Worm (Caenorhabditis elegans) whole organism, L2 larva: Measurements from ENCODE around the gene R03D7.15.

ENCODE experiments used
- aly-2 ChIP-seq: fragments of 150-350 bp; optimal IDR thresholded peaks from 2 replicates; lab custom pipeline; 2014; ENCODE audit warnings: missing biosample characterization, missing genetic modification characterization
- ceh-16 ChIP-seq: fragments of 150-350 bp; optimal IDR thresholded peaks from 2 replicates; lab custom pipeline; 2014; ENCODE audit warnings: missing biosample characterization, missing genetic modification characterization
- crh-2 ChIP-seq: sonication (generic microtip); optimal IDR thresholded peaks from 2 replicates; lab custom pipeline; 2017; ENCODE audit warnings: missing biosample characterization, missing genetic modification characterization
- egl-27 ChIP-seq: sonication (generic microtip); optimal IDR thresholded peaks from 3 replicates; lab custom pipeline; 2017; ENCODE audit warnings: missing biosample characterization, missing genetic modification reagents, missing genetic modification characterization
- lin-11 ChIP-seq: fragments of 150-350 bp; sonication (generic microtip); optimal IDR thresholded peaks from 2 replicates; lab custom pipeline; 2014; ENCODE audit warnings: missing biosample characterization, missing genetic modification characterization, inconsistent platforms, mixed read lengths
- lin-13 ChIP-seq: fragments of 150-350 bp; optimal IDR thresholded peaks from 2 replicates; lab custom pipeline; 2014; ENCODE audit warnings: missing biosample characterization, missing genetic modification reagents, missing genetic modification characterization
- nhr-12 ChIP-seq: fragments of 150-350 bp; optimal IDR thresholded peaks from 2 replicates; lab custom pipeline; 2014; ENCODE audit warnings: missing biosample characterization, missing genetic modification characterization
- nhr-25 ChIP-seq: fragments of 150-350 bp; sonication (generic microtip); optimal IDR thresholded peaks from 3 replicates; lab custom pipeline; 2014; ENCODE audit warnings: missing biosample characterization, missing genetic modification characterization
- unc-39 ChIP-seq: fragments of 150-350 bp; optimal IDR thresholded peaks from 2 replicates; lab custom pipeline; 2014; ENCODE audit warnings: missing biosample characterization, missing genetic modification characterization
- unc-62 ChIP-seq: fragments of 150-350 bp; optimal IDR thresholded peaks from 2 replicates; lab custom pipeline; 2014; ENCODE audit warnings: missing biosample characterization, missing genetic modification reagents, missing genetic modification characterization
- zag-1 ChIP-seq: fragments of 150-350 bp; optimal IDR thresholded peaks from 2 replicates; lab custom pipeline; 2014; ENCODE audit warnings: missing biosample characterization, missing genetic modification characterization
- ztf-1 ChIP-seq: fragments of 200-800 bp; sonication (Bioruptor generic); conservative IDR thresholded peaks from 2 replicates; pipeline ENCODE4 v1.3.6; 2022; ENCODE audit warnings: missing genetic modification characterization, missing compliant biosample characterization
- ztf-4 ChIP-seq: fragments of 150-350 bp; optimal IDR thresholded peaks from 2 replicates; lab custom pipeline; 2014; ENCODE audit warnings: missing biosample characterization, missing genetic modification characterization

DNA sequence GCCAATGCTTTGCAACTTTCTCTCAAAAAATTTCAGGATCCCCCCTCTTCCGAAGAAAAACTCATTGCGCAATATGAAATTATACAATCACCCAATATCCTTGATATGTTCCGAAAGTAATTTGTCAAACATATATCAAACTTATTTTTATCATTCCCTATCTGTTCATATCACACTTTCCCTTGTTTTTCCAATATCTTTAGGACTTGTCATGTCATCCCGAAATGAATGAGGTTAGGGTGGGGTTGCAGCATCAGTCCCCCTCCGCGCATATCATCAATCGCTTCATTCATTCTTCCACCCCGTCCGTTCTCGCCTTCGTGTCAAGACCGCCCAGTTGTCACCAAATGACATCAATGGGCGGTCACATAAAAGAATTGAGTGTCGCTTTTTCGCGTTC lies 17.7 kb downstream of the R03D7.15 start:
- TF ChIP-seq unc-62 (GFP tag; lab: Kevin White, UChicago): no peak
- TF ChIP-seq ceh-16 (tag; lab: Kevin White, UChicago): no peak
- no peak for TF ChIP-seq ztf-4 (tag; lab: Kevin White, UChicago)
- TF ChIP-seq aly-2 (tag; lab: Kevin White, UChicago): no peak
- no peak for TF ChIP-seq ztf-1 (GFP tag; lab: Robert Waterston, UW)
- no peak for TF ChIP-seq crh-2 (tag; lab: Kevin White, UChicago)
- no peak for TF ChIP-seq unc-39 (tag; lab: Kevin White, UChicago)
- no peak for TF ChIP-seq lin-13 (GFP tag; lab: Kevin White, UChicago)
- TF ChIP-seq nhr-12: no peak
- TF ChIP-seq zag-1 (tag; lab: Kevin White, UChicago): no peak
- TF ChIP-seq egl-27 (tag; lab: Kevin White, UChicago): no peak
- no peak for TF ChIP-seq lin-11 (tag; lab: Kevin White, UChicago)
- no peak for TF ChIP-seq nhr-25 (tag; lab: Kevin White, UChicago)
